Worm (Caenorhabditis elegans) whole organism, L1 larva: ENCODE data around the gene mlp-1.

Experiments
- Y116A8C.19 ChIP-seq: sonication (generic microtip); optimal IDR thresholded peaks from 2 replicates; lab custom pipeline; 2016; ENCODE audit warnings: missing compliant biosample characterization, missing genetic modification characterization, borderline replicate concordance
- aha-1 ChIP-seq: fragments of 150-350 bp; optimal IDR thresholded peaks from 2 replicates; lab custom pipeline; 2014; ENCODE audit warnings: missing biosample characterization, missing genetic modification characterization
- aly-2 ChIP-seq: fragments of 150-350 bp; optimal IDR thresholded peaks from 2 replicates; lab custom pipeline; 2014; ENCODE audit warnings: missing biosample characterization, missing genetic modification characterization
- ceh-8 ChIP-seq: fragments of 200-800 bp; sonication (Bioruptor generic); optimal IDR thresholded peaks from 2 replicates; lab custom pipeline; 2018; ENCODE audit warnings: mild to moderate bottlenecking, missing genetic modification characterization, moderate library complexity, missing compliant biosample characterization
- ceh-82 ChIP-seq, 3 experiments: fragments of 150-350 bp in 1 of 3; sonication (generic microtip) in 2 of 3; optimal IDR thresholded peaks; 2 replicates each; lab custom pipeline; 2014 to 2017; ENCODE audit warnings: missing biosample characterization in 3 of 3, missing genetic modification characterization in 3 of 3
- ceh-88 ChIP-seq: fragments of 200-800 bp; sonication (Bioruptor generic); IDR thresholded peaks from 2 replicates; pipeline ENCODE4 v1.3.6; 2022; ENCODE audit warnings: missing genetic modification characterization, missing compliant biosample characterization
- ces-1 ChIP-seq: fragments of 150-350 bp; optimal IDR thresholded peaks from 2 replicates; lab custom pipeline; 2014; ENCODE audit warnings: missing biosample characterization, missing genetic modification reagents, missing genetic modification characterization
- dpl-1 ChIP-seq, 3 experiments: fragments of 150-350 bp in 2 of 3; sonication (generic microtip) in 1 of 3; optimal IDR thresholded peaks; 2 replicates each; lab custom pipeline; 2014 to 2017; ENCODE audit warnings: missing biosample characterization in 3 of 3, missing genetic modification characterization in 3 of 3, missing genetic modification reagents in 3 of 3
- dsc-1 ChIP-seq: sonication (generic microtip); optimal IDR thresholded peaks from 2 replicates; lab custom pipeline; 2016; ENCODE audit warnings: mild to moderate bottlenecking, missing genetic modification characterization, missing compliant biosample characterization
- efl-1 ChIP-seq, 4 experiments: fragments of 150-350 bp; optimal IDR thresholded peaks in 3 of 4; peaks in 1 of 4; 1 replicate in 1 of 4; 2 replicates in 3 of 4; lab custom pipeline; 2014; ENCODE audit warnings: missing biosample characterization in 2 of 4, missing genetic modification characterization in 2 of 4, missing genetic modification reagents in 2 of 4
- egl-13 ChIP-seq: sonication (generic microtip); optimal IDR thresholded peaks from 2 replicates; lab custom pipeline; 2016; ENCODE audit warnings: missing genotype, missing genetic modification reagents, missing genetic modification characterization, missing compliant biosample characterization
- elt-3 ChIP-seq, 6 experiments: fragments of 150-350 bp in 1 of 6; sonication (generic microtip); optimal IDR thresholded peaks; 2 replicates each; lab custom pipeline; 2017 to 2018; ENCODE audit warnings: missing biosample characterization in 6 of 6, missing genetic modification characterization in 6 of 6, inconsistent platforms in 1 of 6
- fkh-10 ChIP-seq: sonication (generic microtip); optimal IDR thresholded peaks from 2 replicates; lab custom pipeline; 2017; ENCODE audit warnings: missing biosample characterization, missing genetic modification reagents, missing genetic modification characterization
- fkh-8 ChIP-seq: sonication (generic microtip); optimal IDR thresholded peaks from 2 replicates; lab custom pipeline; 2016; ENCODE audit warnings: mild to moderate bottlenecking, missing genetic modification characterization, missing compliant biosample characterization
- fos-1 ChIP-seq: fragments of 150-350 bp; optimal IDR thresholded peaks from 2 replicates; lab custom pipeline; 2014; ENCODE audit warnings: missing biosample characterization, missing genetic modification characterization
- hlh-17 ChIP-seq: fragments of 200-800 bp; sonication (Bioruptor generic); optimal IDR thresholded peaks from 2 replicates; lab custom pipeline; 2018; ENCODE audit warnings: missing genetic modification characterization, mild to moderate bottlenecking, missing compliant biosample characterization, moderate library complexity, borderline replicate concordance
- hlh-4 ChIP-seq: sonication (generic microtip); optimal IDR thresholded peaks from 2 replicates; lab custom pipeline; 2016; ENCODE audit warnings: mild to moderate bottlenecking, missing genetic modification characterization, missing compliant biosample characterization
- hpl-2 ChIP-seq: fragments of 150-350 bp; optimal IDR thresholded peaks from 2 replicates; lab custom pipeline; 2014; ENCODE audit warnings: missing biosample characterization, missing genetic modification reagents, missing genetic modification characterization
- lin-14 ChIP-seq: fragments of 200-800 bp; sonication (Bioruptor generic); optimal IDR thresholded peaks from 2 replicates; lab custom pipeline; 2018; ENCODE audit warnings: mild to moderate bottlenecking, missing genetic modification characterization, moderate library complexity, missing compliant biosample characterization
- lsy-2 ChIP-seq, 2 experiments: fragments of 150-350 bp; optimal IDR thresholded peaks; 2 replicates each; lab custom pipeline; 2014; ENCODE audit warnings: missing biosample characterization in 2 of 2, missing genetic modification characterization in 2 of 2
- mab-9 ChIP-seq: fragments of 200-800 bp; sonication (Bioruptor generic); IDR thresholded peaks from 2 replicates; pipeline ENCODE4 v1.3.6; 2022; ENCODE audit warnings: missing genetic modification reagents, missing genetic modification characterization, missing compliant biosample characterization
- mef-2 ChIP-seq: fragments of 150-350 bp; optimal IDR thresholded peaks from 2 replicates; lab custom pipeline; 2014; ENCODE audit warnings: missing biosample characterization, missing genetic modification characterization
- nhr-12 ChIP-seq: sonication (generic microtip); optimal IDR thresholded peaks from 2 replicates; lab custom pipeline; 2017; ENCODE audit warnings: missing biosample characterization, missing genetic modification characterization
- nhr-28 ChIP-seq: fragments of 150-350 bp; optimal IDR thresholded peaks from 2 replicates; lab custom pipeline; 2014; ENCODE audit warnings: missing biosample characterization, missing genetic modification characterization
- nhr-47 ChIP-seq: sonication (generic microtip); optimal IDR thresholded peaks from 2 replicates; lab custom pipeline; 2016; ENCODE audit warnings: mild to moderate bottlenecking, missing genetic modification characterization, moderate library complexity, missing compliant biosample characterization
- pax-3 ChIP-seq: fragments of 200-800 bp; sonication (Bioruptor generic); optimal IDR thresholded peaks from 2 replicates; lab custom pipeline; 2018; ENCODE audit warnings: mild to moderate bottlenecking, missing genetic modification characterization, moderate library complexity, missing compliant biosample characterization
- rnt-1 ChIP-seq: sonication (generic microtip); optimal IDR thresholded peaks from 2 replicates; lab custom pipeline; 2016; ENCODE audit warnings: mild to moderate bottlenecking, missing genetic modification characterization, moderate library complexity, missing compliant biosample characterization
- sox-4 ChIP-seq: sonication (generic microtip); optimal IDR thresholded peaks from 2 replicates; lab custom pipeline; 2016; ENCODE audit warnings: missing genetic modification characterization, missing compliant biosample characterization
- sup-37 ChIP-seq: fragments of 200-800 bp; sonication (Bioruptor generic); optimal IDR thresholded peaks from 2 replicates; lab custom pipeline; 2018; ENCODE audit warnings: mild to moderate bottlenecking, missing genetic modification characterization, missing compliant biosample characterization
- swsn-7 ChIP-seq: sonication (generic microtip); optimal IDR thresholded peaks from 2 replicates; lab custom pipeline; 2016; ENCODE audit warnings: missing genetic modification characterization, missing compliant biosample characterization
- unc-30 ChIP-seq: sonication (generic microtip); optimal IDR thresholded peaks from 2 replicates; lab custom pipeline; 2017; ENCODE audit warnings: missing biosample characterization, missing genetic modification characterization
- unc-62 ChIP-seq: fragments of 150-350 bp; optimal IDR thresholded peaks from 2 replicates; lab custom pipeline; 2014; ENCODE audit warnings: missing biosample characterization, missing genetic modification reagents, missing genetic modification characterization
- unc-86 ChIP-seq: sonication (generic microtip); optimal IDR thresholded peaks from 2 replicates; lab custom pipeline; 2016; ENCODE audit warnings: missing genetic modification characterization, missing compliant biosample characterization
- vab-15 ChIP-seq: sonication (generic microtip); optimal IDR thresholded peaks from 2 replicates; lab custom pipeline; 2017; ENCODE audit warnings: missing genotype, mild to moderate bottlenecking, missing genetic modification characterization, missing compliant biosample characterization

mlp-1 gene

ce11 chrIII:5999629-6000028, 24.8 kb upstream of the mlp-1 start (continued):
- peak; percentile 77 for TF ChIP-seq dsc-1
- no peak for TF ChIP-seq ces-1
- TF ChIP-seq aly-2 (tag; lab: Kevin White, UChicago) = no peak
- TF ChIP-seq aha-1 (tag; lab: Kevin White, UChicago) = no peak
- TF ChIP-seq lsy-2 (tag; optimal IDR thresholded peaks at IDR 0.05; lab: Kevin White, UChicago) = peak; percentile 20 to 62
- no peak for TF ChIP-seq fos-1 (tag; lab: Kevin White, UChicago)

- TF ChIP-seq lin-14 (GFP tag; lab: Kevin White, UChicago) (peak; percentile 55), unc-86 (tag; lab: Kevin White, UChicago) (peak; percentile 67), lsy-2 (tag; optimal IDR thresholded peaks at IDR 0.05; lab: Kevin White, UChicago) (no peak), fkh-8 (tag; lab: Kevin White, UChicago) (peak; percentile 36), aly-2 (tag; lab: Kevin White, UChicago) (no peak), mab-9 (GFP tag; lab: Robert Waterston, UW) (0 out of 2 replicates have a peak, but pooled peaks have one; percentile 7), ceh-8 (peak; percentile 37)
Observed at ce11 chrIII:5998640-5999039, 23.8 kb upstream of the mlp-1 start.

ce11 chrIII:5992913-5993312, 18.1 kb upstream of the mlp-1 start, which contains the start of gene T04C9.1:
T04C9.1 (plus strand) TSS chrIII:5993213.
- TF ChIP-seq aha-1 (tag; lab: Kevin White, UChicago) (no peak), hpl-2 (GFP tag; lab: Kevin White, UChicago) (no peak), ceh-88 (GFP tag; lab: Robert Waterston, UW) (no peak), hlh-4 (no peak), pax-3 (tag; lab: Kevin White, UChicago) (no peak), ceh-82 (tag; optimal IDR thresholded peaks at IDR 0.05; lab: Kevin White, UChicago) (no peak), unc-62 (GFP tag; lab: Kevin White, UChicago) (no peak), ceh-8 (no peak), egl-13 (tag; lab: Kevin White, UChicago) (no peak), nhr-47 (tag; lab: Kevin White, UChicago) (no peak), fkh-10 (no peak), mef-2 (tag; lab: Kevin White, UChicago) (no peak), nhr-28 (tag; lab: Kevin White, UChicago) (no peak), nhr-12 (tag; lab: Kevin White, UChicago) (no peak), efl-1 (optimal IDR thresholded peaks at IDR 0.05; lab: Kevin White, UChicago) (no peak), efl-1 (GFP tag; optimal IDR thresholded peaks at IDR 0.05 in 1 of 2; lab: Kevin White, UChicago) (no peak), Y116A8C.19 (no peak), vab-15 (tag; lab: Kevin White, UChicago) (no peak), hlh-17 (GFP tag; lab: Kevin White, UChicago) (no peak)

ce11 chrIII:5992043-5992442, 17.2 kb upstream of the mlp-1 start:
- TF ChIP-seq lsy-2 (tag; optimal IDR thresholded peaks at IDR 0.05; lab: Kevin White, UChicago) (peak in 1 of 2 experiments; percentile 17), fkh-10 (peak; percentile 79), unc-30 (no peak), elt-3 (tag; optimal IDR thresholded peaks at IDR 0.05; lab: Kevin White, UChicago) (no peak), hlh-4 (no peak), lin-14 (GFP tag; lab: Kevin White, UChicago) (peak; percentile 66), fkh-8 (tag; lab: Kevin White, UChicago) (no peak), efl-1 (optimal IDR thresholded peaks at IDR 0.05; lab: Kevin White, UChicago) (no peak), efl-1 (GFP tag; optimal IDR thresholded peaks at IDR 0.05 in 1 of 2; lab: Kevin White, UChicago) (no peak), swsn-7 (tag; lab: Kevin White, UChicago) (no peak), ces-1 (peak; percentile 53), dpl-1 (GFP tag; optimal IDR thresholded peaks at IDR 0.05; lab: Kevin White, UChicago) (no peak), sup-37 (no peak), rnt-1 (no peak), unc-86 (tag; lab: Kevin White, UChicago) (no peak), sox-4 (tag; lab: Kevin White, UChicago) (no peak)
